Worm (Caenorhabditis elegans): ENCODE measurements around the gene mct-6.

DNA sequence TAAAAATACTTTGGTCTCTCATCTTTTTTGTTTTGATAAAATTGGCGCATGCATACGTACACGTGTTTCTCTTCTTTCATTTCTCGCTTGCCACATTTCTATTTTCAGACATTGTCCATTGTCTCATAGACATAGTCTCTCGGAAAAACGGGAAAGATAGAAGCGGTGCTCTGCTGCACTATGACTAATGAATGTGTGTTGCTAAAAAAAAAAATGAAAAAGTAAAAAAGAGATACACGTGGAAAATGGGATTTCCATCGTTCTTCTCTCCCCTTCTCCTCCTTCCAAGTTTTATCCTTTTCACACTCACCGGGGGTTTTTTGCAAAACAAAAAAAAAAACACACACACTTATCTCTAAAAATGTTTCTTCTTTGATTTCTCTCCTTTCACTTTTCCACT is 35.3 kb downstream of the mct-6 start:
- no peak for TF ChIP-seq tbx-11 (GFP tag; IDR thresholded peaks at IDR 0.05)
- TF ChIP-seq flt-1 (GFP tag; IDR thresholded peaks at IDR 0.05): no peak
- no peak for TF ChIP-seq ama-1 (optimal IDR thresholded peaks at IDR 0.05)
- no peak for TF ChIP-seq tra-4 (tag; optimal IDR thresholded peaks at IDR 0.05)
- no peak for TF ChIP-seq hmbx-1 (tag; optimal IDR thresholded peaks at IDR 0.05)
- no peak for TF ChIP-seq B0310.2 (tag; optimal IDR thresholded peaks at IDR 0.05)
- no peak for TF ChIP-seq ceh-13 (GFP tag; optimal IDR thresholded peaks at IDR 0.05)
- TF ChIP-seq pes-1 (GFP tag; IDR thresholded peaks at IDR 0.05): no peak
- no peak for TF ChIP-seq tbx-37 (GFP tag; conservative IDR thresholded peaks at IDR 0.05)
- TF ChIP-seq ceh-36 (tag; optimal IDR thresholded peaks at IDR 0.05): no peak
- TF ChIP-seq ets-7 (tag; optimal IDR thresholded peaks at IDR 0.05): no peak
- TF ChIP-seq F13C5.2 (tag; optimal IDR thresholded peaks at IDR 0.05): no peak
- no peak for TF ChIP-seq aly-1 (tag; optimal IDR thresholded peaks at IDR 0.05)
